Fruit fly (Drosophila melanogaster): ENCODE data around the gene CG5078.

CG5078 gene

dm6 chr3L:20540182-20540974 is 34.5 kb downstream of the CG5078 start, which contains the start of gene Rcd2 (continued):
- peak; percentile 51 for TF ChIP-seq CG11294 (GFP tag; IDR thresholded peaks at IDR 0.05)
- peak; percentile 75 for TF ChIP-seq CG8319 (GFP tag; optimal IDR thresholded peaks at IDR 0.05)
- peak; percentile 89 for TF ChIP-seq CG8119 (GFP tag; IDR thresholded peaks at IDR 0.05)
- peak; percentile 65 for TF ChIP-seq CG3032 (tag; optimal IDR thresholded peaks at IDR 0.05)
- TF ChIP-seq Smox (GFP tag; optimal IDR thresholded peaks at IDR 0.05) = peak; percentile 77
- peak; percentile 62 for TF ChIP-seq CG9139 (GFP tag; optimal IDR thresholded peaks at IDR 0.05)
- peak; percentile 87 for TF ChIP-seq Sox102F (GFP tag; optimal IDR thresholded peaks at IDR 0.05)
- peak; percentile 85 for TF ChIP-seq topi (GFP tag; optimal IDR thresholded peaks at IDR 0.05)
- peak; percentile 83 for TF ChIP-seq CG3919 (GFP tag; optimal IDR thresholded peaks at IDR 0.05)
- peak; percentile 80 for TF ChIP-seq OdsH (GFP tag; optimal IDR thresholded peaks at IDR 0.05)

- peak; percentile 52 for TF ChIP-seq Eip78C (GFP tag)
- no peak for TF ChIP-seq net (GFP tag; optimal IDR thresholded peaks at IDR 0.05)
Observed at dm6 chr3L:20540975-20541951, 35.4 kb downstream of the CG5078 start.

dm6 chr3L:20548201-20548854 is 42.5 kb downstream of the CG5078 start:
- TF ChIP-seq eg (GFP tag; IDR thresholded peaks at IDR 0.05) = no peak
- no peak for TF ChIP-seq CG3032 (tag; optimal IDR thresholded peaks at IDR 0.05)
- no peak for TF ChIP-seq CG16779 (tag; optimal IDR thresholded peaks at IDR 0.05)
- TF ChIP-seq ss (GFP tag; optimal IDR thresholded peaks at IDR 0.05) = no peak
- TF ChIP-seq Hr4 (GFP tag; optimal IDR thresholded peaks at IDR 0.05) = no peak
- TF ChIP-seq CG32006 (GFP tag; optimal IDR thresholded peaks at IDR 0.05) = no peak
- TF ChIP-seq CG31627 (GFP tag; optimal IDR thresholded peaks at IDR 0.05) = no peak
- no peak for TF ChIP-seq dsx (GFP tag; optimal IDR thresholded peaks at IDR 0.05; ENCODE audit: poor library complexity, severe bottlenecking)
- TF ChIP-seq fd85E (GFP tag; optimal IDR thresholded peaks at IDR 0.05) = no peak
- no peak for TF ChIP-seq CG6163 (GFP tag; IDR thresholded peaks at IDR 0.05)
- no peak for TF ChIP-seq cyc (GFP tag; optimal IDR thresholded peaks at IDR 0.05)

- peak; percentile 43 for TF ChIP-seq CG34406 (GFP tag; optimal IDR thresholded peaks at IDR 0.05)
- TF ChIP-seq CG1621 (tag; optimal IDR thresholded peaks at IDR 0.05) = peak; percentile 70
- peak; percentile 52 for TF ChIP-seq achi (GFP tag; optimal IDR thresholded peaks at IDR 0.05)
- TF ChIP-seq Eip75B (GFP tag; optimal IDR thresholded peaks at IDR 0.05) = peak; percentile 67
- peak; percentile 60; the same call in 2 of the 3 replicates for TF ChIP-seq CG6163 (GFP tag; IDR thresholded peaks at IDR 0.05)
- peak; percentile 77 for TF ChIP-seq dsx (GFP tag; optimal IDR thresholded peaks at IDR 0.05; ENCODE audit: poor library complexity, severe bottlenecking)
- TF ChIP-seq CG11902 (GFP tag; optimal IDR thresholded peaks at IDR 0.05) = peak; percentile 12
- TF ChIP-seq spab (GFP tag; optimal IDR thresholded peaks at IDR 0.05) = peak; percentile 64
- peak; percentile 71 for TF ChIP-seq CG3919 (GFP tag; optimal IDR thresholded peaks at IDR 0.05)
- peak; percentile 61 for TF ChIP-seq Hr39 (GFP tag; optimal IDR thresholded peaks at IDR 0.05)
- TF ChIP-seq Sox14 (GFP tag; optimal IDR thresholded peaks at IDR 0.05) = peak; percentile 64
- peak; percentile 74 for TF ChIP-seq Smox (GFP tag; optimal IDR thresholded peaks at IDR 0.05)
- peak; percentile 53 for TF ChIP-seq fd59A (GFP tag; optimal IDR thresholded peaks at IDR 0.05)
- no peak for TF ChIP-seq Hr38 (GFP tag; optimal IDR thresholded peaks at IDR 0.05)
- TF ChIP-seq CG11762 (GFP tag; optimal IDR thresholded peaks at IDR 0.05; ENCODE audit: insufficient read depth) = peak; percentile 9
- TF ChIP-seq CG31627 (GFP tag; optimal IDR thresholded peaks at IDR 0.05) = peak; percentile 68
- peak; percentile 60 for TF ChIP-seq cyc (GFP tag; optimal IDR thresholded peaks at IDR 0.05)
- TF ChIP-seq svp (GFP tag) = peak; percentile 85
- TF ChIP-seq OdsH (GFP tag; optimal IDR thresholded peaks at IDR 0.05) = peak; percentile 52
- no peak for TF ChIP-seq Eip93F (GFP tag; optimal IDR thresholded peaks at IDR 0.05)
- peak; percentile 17 for TF ChIP-seq CG8632 (GFP tag; optimal IDR thresholded peaks at IDR 0.05)
- TF ChIP-seq CG7368 (GFP tag; optimal IDR thresholded peaks at IDR 0.05) = peak; percentile 42
- peak; percentile 32 for TF ChIP-seq CG9139 (GFP tag; optimal IDR thresholded peaks at IDR 0.05)
- TF ChIP-seq CG16779 (tag; optimal IDR thresholded peaks at IDR 0.05) = no peak
- peak; percentile 76 for TF ChIP-seq CG10669 (GFP tag; optimal IDR thresholded peaks at IDR 0.05)
- peak; percentile 60 for TF ChIP-seq acj6 (GFP tag; optimal IDR thresholded peaks at IDR 0.05)
- peak in 1 of 2 experiments; percentile 38 for TF ChIP-seq salr (GFP tag; optimal IDR thresholded peaks at IDR 0.05)
- TF ChIP-seq Sox102F (GFP tag; optimal IDR thresholded peaks at IDR 0.05) = peak; percentile 65
Observed at dm6 chr3L:20549358-20549757, 43.5 kb downstream of the CG5078 start.
